Fruit fly (Drosophila melanogaster) whole organism, embryonic: ENCODE results near the gene CG31468.

Source experiments
- Atf3 ChIP-seq: fragments of 200-800 bp; sonication (Bioruptor generic); optimal IDR thresholded peaks from 3 replicates; lab custom pipeline; 2016; ENCODE audit warnings: missing biosample characterization, missing genetic modification characterization
- CG10209 ChIP-seq: fragments of 200-800 bp; sonication (Bioruptor generic); optimal IDR thresholded peaks from 3 replicates; lab custom pipeline; 2017; ENCODE audit warnings: missing biosample characterization, mild to moderate bottlenecking, missing genetic modification characterization, missing genetic modification reagents
- CG10462 ChIP-seq: fragments of 200-800 bp; sonication (Bioruptor generic); optimal IDR thresholded peaks from 2 replicates; lab custom pipeline; 2016; ENCODE audit warnings: missing biosample characterization, missing genetic modification characterization
- CG11247 ChIP-seq: fragments of 200-800 bp; sonication (Bioruptor generic); IDR thresholded peaks from 2 replicates; pipeline ENCODE4 v1.3.6; 2022; ENCODE audit warnings: missing biosample characterization, missing genetic modification characterization
- CG12104 ChIP-seq: fragments of 200-800 bp; sonication (Bioruptor generic); optimal IDR thresholded peaks from 3 replicates; lab custom pipeline; 2016; ENCODE audit warnings: missing biosample characterization, missing genetic modification characterization
- CG13296 ChIP-seq: fragments of 200-800 bp; sonication (Bioruptor generic); optimal IDR thresholded peaks from 3 replicates; lab custom pipeline; 2018; ENCODE audit warnings: missing biosample characterization, mild to moderate bottlenecking, missing genetic modification characterization
- CG17361 ChIP-seq: fragments of 200-800 bp; sonication (Bioruptor generic); IDR thresholded peaks from 3 replicates; pipeline ENCODE4 v1.3.6; 2022; ENCODE audit warnings: missing biosample characterization, missing genetic modification characterization
- CG17829 ChIP-seq: fragments of 200-800 bp; optimal IDR thresholded peaks from 2 replicates; lab custom pipeline; 2019; ENCODE audit warnings: missing biosample characterization, mild to moderate bottlenecking, missing genetic modification characterization, moderate library complexity
- CG18011 ChIP-seq: fragments of 200-800 bp; sonication (Bioruptor generic); optimal IDR thresholded peaks from 2 replicates; lab custom pipeline; 2017; ENCODE audit warnings: missing biosample characterization, missing genetic modification characterization, mild to moderate bottlenecking, moderate library complexity, missing genotype
- CG2129 ChIP-seq: fragments of 200-800 bp; sonication (Bioruptor generic); IDR thresholded peaks from 2 replicates; pipeline ENCODE4 v1.3.6; 2022; ENCODE audit warnings: missing biosample characterization, missing genetic modification characterization; ENCODE audit not compliant: partially characterized antibody
- CG2889 ChIP-seq: fragments of 200-800 bp; sonication (Bioruptor generic); IDR thresholded peaks from 3 replicates; pipeline ENCODE4 v1.3.6; 2022; ENCODE audit warnings: missing biosample characterization, missing genetic modification characterization
- CG31441 ChIP-seq: fragments of 200-800 bp; sonication (Bioruptor generic); IDR thresholded peaks from 2 replicates; pipeline ENCODE4 v1.3.6; 2022; ENCODE audit warnings: missing biosample characterization, missing genetic modification characterization
- CG3163 ChIP-seq: fragments of 200-800 bp; sonication (Bioruptor generic); optimal IDR thresholded peaks from 3 replicates; lab custom pipeline; 2016; ENCODE audit warnings: missing biosample characterization, missing genetic modification characterization
- CG6765 ChIP-seq: fragments of 200-800 bp; sonication (Bioruptor generic); optimal IDR thresholded peaks from 3 replicates; lab custom pipeline; 2017; ENCODE audit warnings: missing biosample characterization, mild to moderate bottlenecking, missing genetic modification characterization
- CG7745 ChIP-seq: fragments of 200-800 bp; sonication (Bioruptor generic); optimal IDR thresholded peaks from 2 replicates; lab custom pipeline; 2018; ENCODE audit warnings: missing biosample characterization, mild to moderate bottlenecking, missing genetic modification characterization, moderate library complexity
- CG8281 ChIP-seq: fragments of 200-800 bp; sonication (Bioruptor generic); optimal IDR thresholded peaks from 2 replicates; lab custom pipeline; 2018; ENCODE audit warnings: missing biosample characterization, mild to moderate bottlenecking, missing genetic modification characterization, moderate library complexity
- Dip3 ChIP-seq: fragments of 200-800 bp; sonication (Bioruptor generic); optimal IDR thresholded peaks from 3 replicates; lab custom pipeline; 2016; ENCODE audit warnings: missing biosample characterization, missing genetic modification characterization
- Doc3 ChIP-seq: fragments of 200-800 bp; sonication (Bioruptor generic); IDR thresholded peaks from 3 replicates; pipeline ENCODE4 v1.3.6; 2022; ENCODE audit warnings: missing biosample characterization, missing genetic modification characterization; ENCODE audit not compliant: partially characterized antibody
- Ets65A ChIP-seq: fragments of 200-800 bp; sonication (Bioruptor generic); peaks from one replicate; lab custom pipeline; 2016; ENCODE audit warnings: missing biosample characterization, missing genetic modification characterization
- Gsc ChIP-seq: fragments of 200-800 bp; sonication (Bioruptor generic); IDR thresholded peaks from 2 replicates; pipeline ENCODE4 v1.3.6; 2022; ENCODE audit warnings: missing biosample characterization, missing genetic modification characterization
- Hand ChIP-seq: fragments of 200-800 bp; sonication (Bioruptor generic); optimal IDR thresholded peaks from 2 replicates; lab custom pipeline; 2017; ENCODE audit warnings: mild to moderate bottlenecking, missing biosample characterization, missing genetic modification reagents, missing genetic modification characterization
- HmgZ ChIP-seq: fragments of 200-800 bp; sonication (Bioruptor generic); optimal IDR thresholded peaks from 2 replicates; lab custom pipeline; 2018; ENCODE audit warnings: missing biosample characterization, mild to moderate bottlenecking, missing genetic modification characterization
- Hr51 ChIP-seq, 2 experiments: fragments of 200-800 bp; sonication (Bioruptor generic); optimal IDR thresholded peaks; 2 replicates in 1 of 2; 3 replicates in 1 of 2; lab custom pipeline; 2016 to 2018; ENCODE audit warnings: missing biosample characterization in 2 of 2, missing genetic modification characterization in 2 of 2, mild to moderate bottlenecking in 1 of 2, moderate library complexity in 1 of 2
- NC2α ChIP-seq: fragments of 200-800 bp; sonication (Bioruptor generic); optimal IDR thresholded peaks from 2 replicates; lab custom pipeline; 2016; ENCODE audit warnings: missing biosample characterization, missing genetic modification characterization
- Ravus ChIP-seq: fragments of 200-800 bp; sonication (Bioruptor generic); IDR thresholded peaks from 2 replicates; pipeline ENCODE4 v1.3.6; 2022; ENCODE audit warnings: missing biosample characterization, missing genetic modification characterization
- Taf1 ChIP-seq: fragments of 200-800 bp; sonication (Bioruptor generic); IDR thresholded peaks from 2 replicates; pipeline ENCODE4 v1.3.6; 2022; ENCODE audit warnings: missing biosample characterization, missing genetic modification characterization
- abd-A ChIP-seq: fragments of 200-800 bp; sonication (Bioruptor generic); optimal IDR thresholded peaks from 3 replicates; lab custom pipeline; 2019; ENCODE audit warnings: missing biosample characterization, mild to moderate bottlenecking, missing genetic modification characterization, moderate library complexity
- ap ChIP-seq: fragments of 200-800 bp; sonication (Bioruptor generic); IDR thresholded peaks from 2 replicates; pipeline ENCODE4 v1.3.6; 2022; ENCODE audit warnings: missing biosample characterization, missing genetic modification characterization
- ato ChIP-seq: fragments of 200-800 bp; sonication (Bioruptor generic); IDR thresholded peaks from 2 replicates; pipeline ENCODE4 v1.3.6; 2022; ENCODE audit warnings: missing biosample characterization, missing genetic modification characterization; ENCODE audit not compliant: partially characterized antibody
- az2 ChIP-seq: fragments of 200-800 bp; sonication (Bioruptor generic); optimal IDR thresholded peaks from 3 replicates; lab custom pipeline; 2016; ENCODE audit warnings: missing biosample characterization, missing genetic modification characterization
- caup ChIP-seq: fragments of 200-800 bp; sonication (Bioruptor generic); optimal IDR thresholded peaks from 3 replicates; lab custom pipeline; 2017; ENCODE audit warnings: missing biosample characterization, mild to moderate bottlenecking, missing genetic modification characterization, moderate library complexity; ENCODE audit not compliant: severe bottlenecking
- chinmo ChIP-seq: fragments of 200-800 bp; sonication (Bioruptor generic); IDR thresholded peaks from 4 replicates; pipeline ENCODE4 v1.3.6; 2022; ENCODE audit warnings: missing biosample characterization, missing genetic modification characterization; ENCODE audit not compliant: partially characterized antibody
- corto ChIP-seq: fragments of 200-800 bp; sonication (Bioruptor generic); optimal IDR thresholded peaks from 2 replicates; lab custom pipeline; 2016; ENCODE audit warnings: missing biosample characterization, mild to moderate bottlenecking, missing genetic modification characterization, moderate library complexity
- crp ChIP-seq, 2 experiments: fragments of 200-800 bp; sonication (Bioruptor generic); optimal IDR thresholded peaks; 2 replicates in 1 of 2; 3 replicates in 1 of 2; lab custom pipeline; 2017; ENCODE audit warnings: missing biosample characterization in 2 of 2, missing genetic modification characterization in 2 of 2, mild to moderate bottlenecking in 1 of 2, moderate library complexity in 1 of 2
- cwo ChIP-seq: fragments of 200-800 bp; sonication (Bioruptor generic); optimal IDR thresholded peaks from 3 replicates; lab custom pipeline; 2017; ENCODE audit warnings: missing biosample characterization, missing genetic modification characterization, mild to moderate bottlenecking, moderate library complexity, missing genetic modification reagents
- ewg ChIP-seq: fragments of 200-800 bp; sonication (Bioruptor generic); optimal IDR thresholded peaks from 3 replicates; lab custom pipeline; 2017; ENCODE audit warnings: mild to moderate bottlenecking, missing biosample characterization, missing genetic modification reagents, missing genetic modification characterization
- gem ChIP-seq: fragments of 200-800 bp; sonication (Bioruptor generic); optimal IDR thresholded peaks from 2 replicates; lab custom pipeline; 2019; ENCODE audit warnings: missing biosample characterization, mild to moderate bottlenecking, missing genetic modification characterization, moderate library complexity
- ham ChIP-seq: fragments of 200-800 bp; sonication (Bioruptor generic); IDR thresholded peaks from 2 replicates; pipeline ENCODE4 v1.3.6; 2022; ENCODE audit warnings: missing biosample characterization, missing genetic modification characterization
- hth ChIP-seq: fragments of >200 bp; optimal IDR thresholded peaks from 2 replicates; lab custom pipeline; 2017; ENCODE audit warnings: inconsistent platforms
- kah ChIP-seq: fragments of 200-800 bp; sonication (Bioruptor generic); optimal IDR thresholded peaks from 2 replicates; lab custom pipeline; 2018; ENCODE audit warnings: missing biosample characterization, mild to moderate bottlenecking, missing genetic modification characterization
- mirr ChIP-seq: fragments of 200-800 bp; sonication (Bioruptor generic); optimal IDR thresholded peaks from 3 replicates; lab custom pipeline; 2018; ENCODE audit warnings: missing biosample characterization, mild to moderate bottlenecking, missing genetic modification characterization
- nerfin-2 ChIP-seq: fragments of 200-800 bp; sonication (Bioruptor generic); IDR thresholded peaks from 2 replicates; pipeline ENCODE4 v1.3.6; 2022; ENCODE audit warnings: missing biosample characterization, missing genetic modification characterization; ENCODE audit not compliant: partially characterized antibody
- p53 ChIP-seq: fragments of 200-800 bp; sonication (Bioruptor generic); optimal IDR thresholded peaks from 2 replicates; lab custom pipeline; 2016; ENCODE audit warnings: missing biosample characterization, missing genetic modification characterization
- sens-2 ChIP-seq: fragments of 200-800 bp; sonication (Bioruptor generic); IDR thresholded peaks from 2 replicates; pipeline ENCODE4 v1.3.6; 2022; ENCODE audit warnings: missing biosample characterization, missing genetic modification characterization
- sna ChIP-seq: fragments of 200-800 bp; sonication (Bioruptor generic); IDR thresholded peaks from 2 replicates; pipeline ENCODE4 v1.3.6; 2022; ENCODE audit warnings: missing biosample characterization, missing genetic modification characterization; ENCODE audit not compliant: partially characterized antibody
- stc ChIP-seq: fragments of 200-800 bp; sonication (Bioruptor generic); IDR thresholded peaks from 2 replicates; pipeline ENCODE4 v1.3.6; 2022; ENCODE audit warnings: missing biosample characterization, missing genetic modification characterization
- tgo ChIP-seq: fragments of 200-800 bp; sonication (Bioruptor generic); IDR thresholded peaks from 3 replicates; pipeline ENCODE4 v1.3.6; 2022; ENCODE audit warnings: missing biosample characterization, missing genetic modification characterization
- tx ChIP-seq: fragments of 200-800 bp; sonication (Bioruptor generic); optimal IDR thresholded peaks from 2 replicates; lab custom pipeline; 2016; ENCODE audit warnings: missing biosample characterization, missing genetic modification characterization

CG31468 gene

dm6 chr3R:23678349-23679193, 21.6 kb downstream of the CG31468 start, which contains the start of gene GILT2 (continued):
- peak; percentile 88 for TF ChIP-seq stc (GFP tag; lab: Robert Waterston, UW)
- TF ChIP-seq CG12104 (GFP tag; lab: Kevin White, UChicago), result peak; percentile 93
- peak; percentile 87 for TF ChIP-seq ap (GFP tag; lab: Robert Waterston, UW)
- peak; percentile 78 to 95 for TF ChIP-seq Hr51 (GFP tag; optimal IDR thresholded peaks at IDR 0.05; lab: Kevin White, UChicago)
- TF ChIP-seq Doc3 (GFP tag; lab: Robert Waterston, UW), result no peak
- TF ChIP-seq CG2129 (GFP tag; lab: Robert Waterston, UW), result no peak
- TF ChIP-seq hth (lab: Kevin White, UChicago), result no peak
- peak; percentile 88 for TF ChIP-seq Hand (GFP tag; lab: Kevin White, UChicago)
- TF ChIP-seq abd-A (tag; lab: Kevin White, UChicago), result no peak
- peak; percentile 26 for TF ChIP-seq Dip3
- TF ChIP-seq cwo (GFP tag; lab: Kevin White, UChicago), result peak; percentile 91
- TF ChIP-seq tx (GFP tag; lab: Kevin White, UChicago), result no peak
- 0 out of 4 replicates have a peak, but pooled peaks have one; percentile 39 for TF ChIP-seq chinmo (GFP tag; lab: Robert Waterston, UW)
- peak; percentile 97 for TF ChIP-seq CG31441
- TF ChIP-seq CG7745 (tag; lab: Kevin White, UChicago), result no peak
- peak; percentile 88 for TF ChIP-seq CG6765 (GFP tag; lab: Kevin White, UChicago)
- peak; percentile 83 for TF ChIP-seq ewg
- TF ChIP-seq sna (GFP tag; lab: Robert Waterston, UW), result no peak
- TF ChIP-seq Ets65A, result peak; percentile 1
- TF ChIP-seq NC2α (GFP tag; lab: Kevin White, UChicago), result no peak
- TF ChIP-seq corto (GFP tag; lab: Kevin White, UChicago), result peak; percentile 55
- TF ChIP-seq az2 (GFP tag; lab: Kevin White, UChicago), result peak; percentile 90
- TF ChIP-seq mirr (GFP tag; lab: Kevin White, UChicago), result peak; percentile 3
- peak; percentile 81 for TF ChIP-seq HmgZ
- peak; percentile 87 for TF ChIP-seq CG11247 (GFP tag; lab: Robert Waterston, UW)
- TF ChIP-seq nerfin-2 (GFP tag; lab: Robert Waterston, UW), result no peak
- peak; percentile 94 for TF ChIP-seq CG13296 (GFP tag; lab: Kevin White, UChicago)
- peak; percentile 78 for TF ChIP-seq CG8281 (tag; lab: Kevin White, UChicago)
- peak; percentile 77; the same call in 2 of the 3 replicates for TF ChIP-seq CG2889 (GFP tag; lab: Robert Waterston, UW)
- TF ChIP-seq CG17361 (GFP tag; lab: Robert Waterston, UW), result peak; percentile 96
- TF ChIP-seq Atf3 (GFP tag; lab: Kevin White, UChicago), result peak; percentile 35
- TF ChIP-seq CG17829 (tag; lab: Kevin White, UChicago), result peak; percentile 92
- peak; percentile 78 for TF ChIP-seq CG18011 (GFP tag; lab: Kevin White, UChicago)
- peak; percentile 93 for TF ChIP-seq caup
- peak; percentile 94 for TF ChIP-seq gem (tag; lab: Kevin White, UChicago)
- TF ChIP-seq sens-2 (GFP tag; lab: Robert Waterston, UW), result peak; percentile 76
- TF ChIP-seq ham (GFP tag; lab: Robert Waterston, UW), result 0 out of 2 replicates have a peak, but pooled peaks have one; percentile 28
- peak; percentile 72 for TF ChIP-seq Taf1 (GFP tag; lab: Robert Waterston, UW)
- peak; percentile 83 for TF ChIP-seq Ravus
- TF ChIP-seq CG3163 (GFP tag; lab: Kevin White, UChicago), result no peak
- peak; percentile 92 for TF ChIP-seq tgo
- TF ChIP-seq p53 (GFP tag; lab: Kevin White, UChicago), result no peak
- TF ChIP-seq Gsc, result peak; percentile 63
- peak; percentile 77 for TF ChIP-seq CG10462
- TF ChIP-seq ato (GFP tag; lab: Robert Waterston, UW), result no peak
- TF ChIP-seq crp (GFP tag; optimal IDR thresholded peaks at IDR 0.05; lab: Kevin White, UChicago), result peak in 1 of 2 experiments; percentile 59
- peak; percentile 88 for TF ChIP-seq kah
- peak; percentile 91 for TF ChIP-seq CG10209 (GFP tag; lab: Kevin White, UChicago)
